Fruit fly (Drosophila melanogaster) whole organism, wandering third instar larva: ENCODE data around the gene CG17855.

Experiments used
- Abd-B ChIP-seq: fragments of >200 bp; optimal IDR thresholded peaks from 2 replicates; lab custom pipeline; 2017; ENCODE audit warnings: missing biosample characterization, missing genetic modification characterization
- CG32264 ChIP-seq: fragments of 200-800 bp; sonication (Bioruptor generic); optimal IDR thresholded peaks from 2 replicates; lab custom pipeline; 2016; ENCODE audit warnings: missing biosample characterization, missing genetic modification characterization
- CG9705 ChIP-seq: fragments of 200-800 bp; sonication (Bioruptor generic); optimal IDR thresholded peaks from 2 replicates; lab custom pipeline; 2018; ENCODE audit warnings: missing biosample characterization, mild to moderate bottlenecking, missing genetic modification characterization
- CrebA ChIP-seq: fragments of 200-800 bp; sonication (Bioruptor generic); optimal IDR thresholded peaks from 2 replicates; lab custom pipeline; 2016; ENCODE audit warnings: missing biosample characterization, mild to moderate bottlenecking, missing genetic modification characterization, borderline replicate concordance
- Dfd ChIP-seq: fragments of >200 bp; optimal IDR thresholded peaks from 2 replicates; lab custom pipeline; 2017; ENCODE audit warnings: missing biosample characterization, missing genetic modification characterization
- Dif ChIP-seq: fragments of 200-275, 200-300 bp; sonication (Bioruptor generic); optimal IDR thresholded peaks from 2 replicates; lab custom pipeline; 2018; ENCODE audit warnings: missing biosample characterization, missing genetic modification characterization; ENCODE audit not compliant: partially characterized antibody
- GATAd ChIP-seq: sonication (Bioruptor generic); optimal IDR thresholded peaks from 2 replicates; lab custom pipeline; 2016; ENCODE audit warnings: missing biosample characterization, missing genetic modification characterization
- HLH106 ChIP-seq: fragments of 200-800 bp; optimal IDR thresholded peaks from 3 replicates; lab custom pipeline; 2019; ENCODE audit warnings: missing biosample characterization, mild to moderate bottlenecking, missing genetic modification characterization, moderate library complexity
- Hnf4 ChIP-seq: fragments of 200-800 bp; sonication (Bioruptor generic); optimal IDR thresholded peaks from 2 replicates; lab custom pipeline; 2016; ENCODE audit warnings: missing biosample characterization, mild to moderate bottlenecking, missing genetic modification characterization
- Hr78 ChIP-seq: fragments of >200 bp; optimal IDR thresholded peaks from 2 replicates; lab custom pipeline; 2017; ENCODE audit warnings: missing biosample characterization, missing genetic modification characterization
- Hr83 ChIP-seq: fragments of 200-300 bp; sonication (Bioruptor generic); optimal IDR thresholded peaks from 2 replicates; lab custom pipeline; 2016; ENCODE audit warnings: missing biosample characterization, mild to moderate bottlenecking, missing genetic modification characterization, moderate library complexity; ENCODE audit not compliant: poor library complexity, severe bottlenecking
- Jra ChIP-seq: sonication (Bioruptor generic); optimal IDR thresholded peaks from 2 replicates; lab custom pipeline; 2016; ENCODE audit warnings: missing biosample characterization, missing genetic modification characterization
- Mio ChIP-seq: sonication (Bioruptor generic); optimal IDR thresholded peaks from 2 replicates; lab custom pipeline; 2016; ENCODE audit warnings: missing biosample characterization, missing genetic modification characterization
- Myc ChIP-seq: fragments of >200 bp; optimal IDR thresholded peaks from 2 replicates; lab custom pipeline; 2017
- N ChIP-seq: fragments of >200 bp; optimal IDR thresholded peaks from 2 replicates; lab custom pipeline; 2018; ENCODE audit warnings: missing biosample characterization, missing external identifiers, missing genetic modification characterization
- OdsH ChIP-seq: fragments of 200-800 bp; sonication (Bioruptor generic); optimal IDR thresholded peaks from 2 replicates; lab custom pipeline; 2016; ENCODE audit warnings: missing biosample characterization, mild to moderate bottlenecking, missing genetic modification characterization
- Rel ChIP-seq, 2 experiments: fragments of 200-800 bp; sonication (Bioruptor generic) in 1 of 2; optimal IDR thresholded peaks; 2 replicates in 1 of 2; 3 replicates in 1 of 2; lab custom pipeline; 2016 to 2019; ENCODE audit warnings: mild to moderate bottlenecking in 2 of 2, missing biosample characterization in 2 of 2, missing genetic modification characterization in 2 of 2, moderate library complexity in 1 of 2
- Sp1 ChIP-seq: fragments of 200-800 bp; sonication (Bioruptor generic); optimal IDR thresholded peaks from 3 replicates; lab custom pipeline; 2019; ENCODE audit warnings: missing biosample characterization, mild to moderate bottlenecking, missing genetic modification characterization, moderate library complexity
- Vsx2 ChIP-seq: fragments of 200-300, 225-300 bp; sonication (Bioruptor generic); optimal IDR thresholded peaks from 2 replicates; lab custom pipeline; 2018; ENCODE audit warnings: missing biosample characterization, missing genetic modification characterization; ENCODE audit not compliant: partially characterized antibody
- br ChIP-seq: fragments of 200-800 bp; sonication (Bioruptor generic); optimal IDR thresholded peaks from 2 replicates; lab custom pipeline; 2016; ENCODE audit warnings: missing biosample characterization, missing genetic modification characterization
- brk ChIP-seq: fragments of 200-800 bp; sonication (Bioruptor generic); optimal IDR thresholded peaks from 2 replicates; lab custom pipeline; 2016; ENCODE audit warnings: missing biosample characterization, mild to moderate bottlenecking, missing genetic modification characterization
- dl ChIP-seq, 2 experiments: fragments of 175-275, 200-275 bp in 1 of 2; fragments of 200-275 bp in 1 of 2; sonication (Bioruptor generic); optimal IDR thresholded peaks; lab custom pipeline; 2018; ENCODE audit warnings: mild to moderate bottlenecking in 2 of 2, missing biosample characterization in 2 of 2, missing genetic modification characterization in 2 of 2, moderate library complexity in 2 of 2; ENCODE audit not compliant: partially characterized antibody in 2 of 2, insufficient read depth in 1 of 2
- dmrt93B ChIP-seq: fragments of 200-800 bp; sonication (Bioruptor generic); optimal IDR thresholded peaks from 2 replicates; lab custom pipeline; 2018; ENCODE audit warnings: missing biosample characterization, mild to moderate bottlenecking, missing genetic modification characterization
- dsf ChIP-seq: sonication (Bioruptor generic); optimal IDR thresholded peaks from 2 replicates; lab custom pipeline; 2016; ENCODE audit warnings: missing biosample characterization, missing genetic modification characterization, borderline replicate concordance
- ey ChIP-seq: fragments of 200-800 bp; sonication (Bioruptor generic); optimal IDR thresholded peaks from 2 replicates; lab custom pipeline; 2016; ENCODE audit warnings: missing biosample characterization, missing genetic modification characterization
- foxo ChIP-seq, 2 experiments: fragments of 200-800 bp; sonication (Bioruptor generic); optimal IDR thresholded peaks; 2 replicates in 1 of 2; 3 replicates in 1 of 2; lab custom pipeline; 2016 to 2017; ENCODE audit warnings: missing biosample characterization in 2 of 2, missing genetic modification characterization in 2 of 2
- fru ChIP-seq: fragments of 200-800 bp; sonication (Bioruptor generic); optimal IDR thresholded peaks from 3 replicates; lab custom pipeline; 2016; ENCODE audit warnings: missing biosample characterization, mild to moderate bottlenecking, missing genetic modification characterization
- h ChIP-seq: fragments of 200-800 bp; sonication (Bioruptor generic); optimal IDR thresholded peaks from 3 replicates; lab custom pipeline; 2016; ENCODE audit warnings: missing biosample characterization, mild to moderate bottlenecking, missing genetic modification characterization
- jim ChIP-seq: fragments of 175-275, 200-325 bp; sonication (Bioruptor generic); optimal IDR thresholded peaks from 2 replicates; lab custom pipeline; 2016; ENCODE audit warnings: missing biosample characterization, mild to moderate bottlenecking, missing genetic modification characterization
- lola ChIP-seq: fragments of >200 bp; optimal IDR thresholded peaks from 2 replicates; lab custom pipeline; 2017; ENCODE audit warnings: missing biosample characterization, missing genetic modification characterization
- pan ChIP-seq: fragments of >200 bp; optimal IDR thresholded peaks from 2 replicates; lab custom pipeline; 2017
- psq ChIP-seq: fragments of 200-800 bp; sonication (Bioruptor generic); optimal IDR thresholded peaks from 3 replicates; lab custom pipeline; 2017; ENCODE audit warnings: missing biosample characterization, mild to moderate bottlenecking, missing genetic modification characterization, moderate library complexity
- rgr ChIP-seq: fragments of 200-800 bp; sonication (Bioruptor generic); optimal IDR thresholded peaks from 3 replicates; lab custom pipeline; 2016; ENCODE audit warnings: missing biosample characterization, mild to moderate bottlenecking, missing genetic modification characterization
- sage ChIP-seq: fragments of 200-800 bp; sonication (Bioruptor generic); optimal IDR thresholded peaks from 2 replicates; lab custom pipeline; 2016; ENCODE audit warnings: missing biosample characterization, mild to moderate bottlenecking, missing genetic modification characterization
- sv ChIP-seq: fragments of 200-800 bp; sonication (Bioruptor generic); optimal IDR thresholded peaks from 3 replicates; lab custom pipeline; 2016; ENCODE audit warnings: missing biosample characterization, missing genetic modification characterization
- tai ChIP-seq: sonication (Bioruptor generic); optimal IDR thresholded peaks from 2 replicates; lab custom pipeline; 2016; ENCODE audit warnings: missing biosample characterization, missing genetic modification characterization
- usp ChIP-seq: fragments of >200 bp; optimal IDR thresholded peaks from 2 replicates; lab custom pipeline; 2017; ENCODE audit warnings: missing biosample characterization, missing genetic modification characterization
- woc ChIP-seq: sonication (Bioruptor generic); optimal IDR thresholded peaks from 2 replicates; lab custom pipeline; 2016; ENCODE audit warnings: missing biosample characterization, mild to moderate bottlenecking, missing genetic modification characterization

CG17855 gene

DNA sequence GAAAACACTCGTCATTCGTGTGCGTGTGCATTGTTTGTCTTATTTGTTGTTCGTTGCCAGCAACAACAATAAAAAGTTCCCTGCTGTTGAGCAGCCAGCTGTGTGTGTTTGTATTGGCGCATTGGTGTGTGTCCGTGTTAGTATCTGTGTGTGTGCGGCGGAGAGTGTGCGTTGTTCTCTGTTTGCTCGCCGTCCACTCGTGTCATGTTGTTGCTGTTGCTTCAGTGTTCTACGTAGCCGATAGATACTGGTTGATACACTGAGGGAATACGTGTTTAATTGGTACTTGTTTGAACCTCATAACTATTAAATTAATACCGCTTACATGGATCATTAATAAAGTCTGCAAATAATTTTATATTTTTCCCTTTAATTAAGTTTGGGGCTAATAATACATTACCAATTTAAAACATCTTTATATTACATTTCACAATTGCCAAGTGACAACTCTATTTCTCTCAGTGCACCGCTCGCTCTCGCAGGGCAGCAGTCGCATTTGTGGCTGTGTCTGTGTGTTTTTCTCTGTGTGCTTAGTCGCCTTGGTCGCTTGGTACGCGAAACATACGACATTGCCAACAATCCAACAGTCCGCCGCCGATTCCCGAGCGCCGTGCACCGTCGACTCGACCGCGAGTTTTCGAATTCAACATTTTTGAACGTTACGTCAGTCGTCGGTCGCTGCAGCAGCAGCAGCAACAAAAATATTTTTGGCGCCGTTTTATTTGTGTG lies 28.2 kb downstream of the CG17855 start, which contains the start of gene brwl:
brwl (plus strand) TSS at position 531 of the 729 bp plus-strand sequence.
- peak; percentile 98 for TF ChIP-seq br
- TF ChIP-seq HLH106 (tag; lab: Kevin White, UChicago): peak; percentile 97
- peak; percentile 97 for TF ChIP-seq Rel (GFP tag; optimal IDR thresholded peaks at IDR 0.05; lab: Kevin White, UChicago)
- peak; percentile 70 for TF ChIP-seq Rel (tag; optimal IDR thresholded peaks at IDR 0.05; lab: Kevin White, UChicago)
- no peak for TF ChIP-seq usp
- TF ChIP-seq Jra: peak; percentile 97
- peak; percentile 98 for TF ChIP-seq Sp1 (GFP tag; lab: Kevin White, UChicago)
- no peak for TF ChIP-seq lola
- TF ChIP-seq jim (GFP tag; lab: Kevin White, UChicago): peak; percentile 27
- TF ChIP-seq Hr78 (GFP tag; lab: Kevin White, UChicago): peak; percentile 26
- TF ChIP-seq dsf (GFP tag; lab: Kevin White, UChicago): peak; percentile 90
- no peak for TF ChIP-seq pan (lab: Kevin White, UChicago)
- peak; percentile 91 for TF ChIP-seq Dfd (GFP tag; lab: Kevin White, UChicago)
- TF ChIP-seq sage (GFP tag; lab: Kevin White, UChicago): peak; percentile 94
- TF ChIP-seq Hnf4 (GFP tag; lab: Kevin White, UChicago): peak; percentile 96
- peak in 1 of 2 experiments; percentile 26 for TF ChIP-seq dl (GFP tag; optimal IDR thresholded peaks at IDR 0.05; lab: Kevin White, UChicago; ENCODE audit: insufficient read depth in 1 of 2, partially characterized antibody in 2 of 2)
- peak; percentile 45 for TF ChIP-seq Dif (GFP tag; lab: Kevin White, UChicago)
- no peak for TF ChIP-seq Vsx2 (GFP tag; lab: Kevin White, UChicago)
- TF ChIP-seq sv: peak; percentile 97
- TF ChIP-seq foxo (GFP tag; optimal IDR thresholded peaks at IDR 0.05; lab: Kevin White, UChicago): peak; percentile 91 to 99
- TF ChIP-seq Abd-B (GFP tag; lab: Kevin White, UChicago): no peak
- peak; percentile 72 for TF ChIP-seq Hr83
- peak; percentile 99 for TF ChIP-seq h (GFP tag; lab: Kevin White, UChicago)
- peak; percentile 96 for TF ChIP-seq dmrt93B (GFP tag; lab: Kevin White, UChicago)
- TF ChIP-seq N: peak; percentile 63
- TF ChIP-seq brk (GFP tag; lab: Kevin White, UChicago): peak; percentile 97
- TF ChIP-seq CG32264 (GFP tag; lab: Kevin White, UChicago): peak; percentile 95
- TF ChIP-seq Mio (GFP tag; lab: Kevin White, UChicago): peak; percentile 57
- TF ChIP-seq OdsH (GFP tag; lab: Kevin White, UChicago): peak; percentile 99
- TF ChIP-seq Myc (lab: Kevin White, UChicago): no peak
- TF ChIP-seq ey: peak; percentile 99
- peak; percentile 97 for TF ChIP-seq psq (GFP tag; lab: Kevin White, UChicago)
- TF ChIP-seq CG9705 (GFP tag; lab: Kevin White, UChicago): peak; percentile 95
- TF ChIP-seq rgr (GFP tag; lab: Kevin White, UChicago): peak; percentile 98
- TF ChIP-seq GATAd (GFP tag; lab: Kevin White, UChicago): peak; percentile 92
- TF ChIP-seq tai: peak; percentile 97
- peak; percentile 99 for TF ChIP-seq fru
- peak; percentile 94 for TF ChIP-seq woc
- peak; percentile 93 for TF ChIP-seq CrebA (GFP tag; lab: Kevin White, UChicago)

DNA sequence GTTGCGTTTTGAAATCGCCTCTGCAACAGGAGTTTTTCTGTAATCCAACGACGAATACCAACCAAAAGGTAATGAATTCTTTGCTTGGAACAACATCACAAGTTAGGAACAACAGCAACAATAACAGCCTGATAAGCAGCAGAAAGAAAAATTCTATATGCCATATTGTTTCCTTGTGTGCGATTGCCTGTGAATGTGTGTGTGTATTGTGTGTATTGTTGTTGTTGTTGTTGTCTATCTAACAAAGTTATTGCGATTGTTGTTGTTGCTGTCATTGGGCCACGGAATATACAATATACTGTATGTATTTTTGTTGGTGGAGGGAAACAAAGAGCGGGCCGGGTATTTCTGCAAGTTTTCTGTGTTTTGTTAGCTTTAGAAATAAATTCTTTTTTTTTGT lies 28.8 kb downstream of the CG17855 start:
- TF ChIP-seq sv: no peak
- no peak for TF ChIP-seq tai
- TF ChIP-seq Hr83: no peak
- TF ChIP-seq Hnf4 (GFP tag; lab: Kevin White, UChicago): no peak
- TF ChIP-seq lola: no peak
- TF ChIP-seq psq (GFP tag; lab: Kevin White, UChicago): no peak
- no peak for TF ChIP-seq sage (GFP tag; lab: Kevin White, UChicago)
- no peak for TF ChIP-seq Rel (GFP tag; optimal IDR thresholded peaks at IDR 0.05; lab: Kevin White, UChicago)
- no peak for TF ChIP-seq Rel (tag; optimal IDR thresholded peaks at IDR 0.05; lab: Kevin White, UChicago)
- TF ChIP-seq fru: no peak
- TF ChIP-seq jim (GFP tag; lab: Kevin White, UChicago): no peak
- no peak for TF ChIP-seq Jra
- TF ChIP-seq ey: no peak
- TF ChIP-seq Myc (lab: Kevin White, UChicago): no peak
- TF ChIP-seq OdsH (GFP tag; lab: Kevin White, UChicago): no peak
- TF ChIP-seq dsf (GFP tag; lab: Kevin White, UChicago): no peak
- TF ChIP-seq h (GFP tag; lab: Kevin White, UChicago): no peak
- TF ChIP-seq woc: no peak
